Fruit fly (Drosophila melanogaster): ENCODE results near the gene CG14551.

Gene CG14551

DNA sequence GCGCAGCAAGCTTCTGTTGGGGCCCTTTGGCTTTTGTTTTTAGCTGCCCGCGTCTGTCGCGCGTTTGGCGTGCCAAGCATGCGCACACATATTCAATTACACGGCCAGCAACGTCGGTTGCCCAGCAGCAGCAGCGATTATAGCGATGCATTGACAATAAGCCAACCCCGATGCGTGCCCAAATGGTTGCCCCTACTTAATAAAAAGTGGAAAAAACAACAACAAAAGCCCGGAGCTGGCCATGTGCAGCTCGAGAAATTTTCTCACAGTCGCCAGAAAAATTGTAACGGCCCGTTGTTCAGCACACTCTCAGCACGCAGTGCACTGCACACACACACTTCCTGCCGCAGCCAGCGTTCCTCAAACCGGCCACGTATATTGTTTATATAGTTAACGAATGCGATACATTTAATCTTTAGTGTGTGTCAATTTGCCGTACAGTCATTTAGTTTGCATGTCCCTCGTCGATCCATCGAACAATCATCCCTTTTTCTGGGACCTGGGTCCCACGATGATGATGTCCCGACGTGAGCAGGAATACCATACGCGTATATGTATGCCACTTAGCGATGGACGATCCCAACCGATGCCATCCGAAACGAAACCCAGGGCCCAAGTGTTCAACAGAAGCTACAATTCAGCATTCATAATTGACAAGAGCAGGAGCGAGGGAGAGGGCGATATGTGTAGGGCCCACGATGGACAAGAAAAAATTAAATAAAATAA, 28.0 kb downstream of the CG14551 start (continued):
- TF ChIP-seq ewg (GFP tag; optimal IDR thresholded peaks at IDR 0.05), result peak; percentile 31
- TF ChIP-seq da (GFP tag; optimal IDR thresholded peaks at IDR 0.05), result peak; percentile 20
- 0 out of 2 replicates have a peak, but pooled peaks have one; percentile 15 for TF ChIP-seq CG32772 (GFP tag; IDR thresholded peaks at IDR 0.05)
- TF ChIP-seq kah (GFP tag; optimal IDR thresholded peaks at IDR 0.05), result peak; percentile 60
- TF ChIP-seq CG17359 (tag; optimal IDR thresholded peaks at IDR 0.05), result no peak
- no peak for TF ChIP-seq ci (GFP tag; IDR thresholded peaks at IDR 0.05)
- TF ChIP-seq Ssrp (tag; optimal IDR thresholded peaks at IDR 0.05), result no peak
- TF ChIP-seq CG2116 (GFP tag; optimal IDR thresholded peaks at IDR 0.05), result no peak
- TF ChIP-seq CG14710 (tag; optimal IDR thresholded peaks at IDR 0.05), result no peak
- peak; percentile 61 for TF ChIP-seq odd (GFP tag; optimal IDR thresholded peaks at IDR 0.05)
- peak; percentile 74 for TF ChIP-seq Kr (GFP tag; optimal IDR thresholded peaks at IDR 0.05)
- no peak for TF ChIP-seq CG11504 (tag; optimal IDR thresholded peaks at IDR 0.05)
- peak; percentile 44 for TF ChIP-seq CG33557 (GFP tag; optimal IDR thresholded peaks at IDR 0.05)
- peak in 1 of 2 experiments; percentile 41 for TF ChIP-seq insv (GFP tag; optimal IDR thresholded peaks at IDR 0.05)
- peak; percentile 85 for TF ChIP-seq twi (tag; optimal IDR thresholded peaks at IDR 0.05)
- TF ChIP-seq oc (tag; optimal IDR thresholded peaks at IDR 0.05), result peak; percentile 1
- TF ChIP-seq CG12155 (GFP tag; optimal IDR thresholded peaks at IDR 0.05), result no peak
- TF ChIP-seq maf-S (GFP tag; optimal IDR thresholded peaks at IDR 0.05), result no peak
- no peak for TF ChIP-seq kay (GFP tag; optimal IDR thresholded peaks at IDR 0.05)
- no peak for TF ChIP-seq CG7786 (GFP tag; optimal IDR thresholded peaks at IDR 0.05)
- TF ChIP-seq CG4360 (GFP tag; IDR thresholded peaks at IDR 0.05), result peak; percentile 91
- TF ChIP-seq Stat92E (GFP tag; optimal IDR thresholded peaks at IDR 0.05), result peak in 1 of 3 experiments; percentile 40
- peak; percentile 66 for TF ChIP-seq D (optimal IDR thresholded peaks at IDR 0.05)
- no peak for TF ChIP-seq D (GFP tag; optimal IDR thresholded peaks at IDR 0.05)
- no peak for TF ChIP-seq dm (GFP tag; optimal IDR thresholded peaks at IDR 0.05)
- TF ChIP-seq CG7556 (GFP tag; optimal IDR thresholded peaks at IDR 0.05), result no peak
- TF ChIP-seq gsb-n (tag; optimal IDR thresholded peaks at IDR 0.05), result peak; percentile 56
- peak; percentile 67 for TF ChIP-seq sqz (GFP tag; optimal IDR thresholded peaks at IDR 0.05)
- TF ChIP-seq kni (GFP tag; optimal IDR thresholded peaks at IDR 0.05), result peak; percentile 95
- TF ChIP-seq sc (optimal IDR thresholded peaks at IDR 0.05), result no peak
- TF ChIP-seq sc (GFP tag; optimal IDR thresholded peaks at IDR 0.05), result peak; percentile 15
- TF ChIP-seq pros (GFP tag; optimal IDR thresholded peaks at IDR 0.05), result peak; percentile 92
- peak; percentile 6 for TF ChIP-seq CG17829 (tag; optimal IDR thresholded peaks at IDR 0.05)
- no peak; the same call in 2 of the 3 replicates for TF ChIP-seq CG2199 (GFP tag; IDR thresholded peaks at IDR 0.05)
- TF ChIP-seq Ets97D (GFP tag; optimal IDR thresholded peaks at IDR 0.05), result no peak
- peak; percentile 36 for TF ChIP-seq CG1832 (GFP tag; optimal IDR thresholded peaks at IDR 0.05)
- TF ChIP-seq CG1602 (GFP tag; optimal IDR thresholded peaks at IDR 0.05), result no peak
- no peak for TF ChIP-seq tap (tag; optimal IDR thresholded peaks at IDR 0.05)
- TF ChIP-seq Deaf1 (tag; optimal IDR thresholded peaks at IDR 0.05), result peak; percentile 38
- no peak for TF ChIP-seq CG14441 (GFP tag; IDR thresholded peaks at IDR 0.05)
- TF ChIP-seq abd-A (tag; optimal IDR thresholded peaks at IDR 0.05), result peak; percentile 17
- TF ChIP-seq Hey (tag; optimal IDR thresholded peaks at IDR 0.05), result peak; percentile 63
- TF ChIP-seq CG9932 (GFP tag; IDR thresholded peaks at IDR 0.05), result no peak
- no peak for TF ChIP-seq Hsf (GFP tag; optimal IDR thresholded peaks at IDR 0.05)

All from whole organism, embryonic.